Worm (Caenorhabditis elegans) whole organism, young adult: ENCODE data around the gene F45G2.9.
"Not testable (repeated sequence)": the region's sequence is repeated elsewhere in the genome, so short reads cannot be mapped to it uniquely, and the experiment has no call there.

ENCODE experiments used
- B0336.3 ChIP-seq: fragments of 200-800 bp; sonication (Bioruptor generic); IDR thresholded peaks from 2 replicates; pipeline ENCODE4 v1.3.6; 2022; ENCODE audit warnings: missing genetic modification characterization, missing compliant biosample characterization
- C06A6.2 ChIP-seq: fragments of 200-800 bp; sonication (Bioruptor generic); conservative IDR thresholded peaks from 2 replicates; pipeline ENCODE4 v1.3.6; 2022; ENCODE audit warnings: missing genetic modification characterization, missing compliant biosample characterization
- F57C9.4 ChIP-seq: sonication (generic microtip); optimal IDR thresholded peaks from 2 replicates; lab custom pipeline; 2017; ENCODE audit warnings: mild to moderate bottlenecking, missing genetic modification characterization, missing compliant biosample characterization
- K12H6.12 ChIP-seq: fragments of 200-800 bp; sonication (Bioruptor generic); optimal IDR thresholded peaks from 2 replicates; lab custom pipeline; 2018; ENCODE audit warnings: mild to moderate bottlenecking, missing genetic modification characterization, missing compliant biosample characterization
- T26A5.8 ChIP-seq: sonication (generic microtip); optimal IDR thresholded peaks from 2 replicates; lab custom pipeline; 2016; ENCODE audit warnings: missing genetic modification characterization, missing compliant biosample characterization
- Y53F4B.3 ChIP-seq: fragments of 200-800 bp; sonication (Bioruptor generic); IDR thresholded peaks from 2 replicates; pipeline ENCODE4 v1.3.6; 2022; ENCODE audit warnings: missing genetic modification reagents, missing genetic modification characterization, missing compliant biosample characterization
- Y56A3A.18 ChIP-seq: fragments of 200-800 bp; sonication (Bioruptor generic); IDR thresholded peaks from 2 replicates; pipeline ENCODE4 v1.3.6; 2022; ENCODE audit warnings: missing genetic modification reagents, missing genetic modification characterization, missing compliant biosample characterization
- Y67H2A.10 ChIP-seq: fragments of 200-800 bp; sonication (Bioruptor generic); conservative IDR thresholded peaks from 2 replicates; pipeline ENCODE4 v1.3.6; 2022; ENCODE audit warnings: missing genetic modification reagents, missing genetic modification characterization, missing compliant biosample characterization
- aptf-3 ChIP-seq: fragments of 200-800 bp; sonication (Bioruptor generic); IDR thresholded peaks from 2 replicates; pipeline ENCODE4 v1.3.6; 2022; ENCODE audit warnings: missing genetic modification characterization, missing compliant biosample characterization
- athp-1 ChIP-seq: sonication (generic microtip); optimal IDR thresholded peaks from 2 replicates; lab custom pipeline; 2017; ENCODE audit warnings: mild to moderate bottlenecking, missing genetic modification characterization, missing compliant biosample characterization
- attf-3 ChIP-seq: fragments of 200-800 bp; sonication (Bioruptor generic); conservative IDR thresholded peaks from 2 replicates; pipeline ENCODE4 v1.3.6; 2022; ENCODE audit warnings: missing genetic modification reagents, missing genetic modification characterization, missing compliant biosample characterization
- attf-5 ChIP-seq: fragments of 200-800 bp; sonication (Bioruptor generic); optimal IDR thresholded peaks from 2 replicates; lab custom pipeline; 2018; ENCODE audit warnings: mild to moderate bottlenecking, missing genetic modification characterization, missing compliant biosample characterization
- attf-6 ChIP-seq: fragments of 200-800 bp; sonication (Bioruptor generic); IDR thresholded peaks from 2 replicates; pipeline ENCODE4 v1.3.6; 2022; ENCODE audit warnings: missing genetic modification reagents, missing genetic modification characterization, missing compliant biosample characterization
- bed-1 ChIP-seq: fragments of 200-800 bp; sonication (Bioruptor generic); IDR thresholded peaks from 2 replicates; pipeline ENCODE4 v1.3.6; 2022; ENCODE audit warnings: missing genetic modification reagents, missing genetic modification characterization, missing compliant biosample characterization
- cebp-2 ChIP-seq: fragments of 200-800 bp; sonication (Bioruptor generic); IDR thresholded peaks from 2 replicates; pipeline ENCODE4 v1.3.6; 2022; ENCODE audit warnings: missing genetic modification characterization, missing compliant biosample characterization
- ceh-27 ChIP-seq: fragments of 200-800 bp; sonication (Bioruptor generic); optimal IDR thresholded peaks from 2 replicates; lab custom pipeline; 2018; ENCODE audit warnings: mild to moderate bottlenecking, missing genetic modification characterization, moderate library complexity, missing compliant biosample characterization
- ceh-58 ChIP-seq: fragments of 200-800 bp; sonication (Bioruptor generic); IDR thresholded peaks from 2 replicates; pipeline ENCODE4 v1.3.6; 2022; ENCODE audit warnings: missing genetic modification characterization, missing compliant biosample characterization
- ceh-91 ChIP-seq: fragments of 200-800 bp; sonication (Bioruptor generic); IDR thresholded peaks from 2 replicates; pipeline ENCODE4 v1.3.6; 2022; ENCODE audit warnings: missing genetic modification reagents, missing genetic modification characterization, missing compliant biosample characterization
- chd-7 ChIP-seq: sonication (generic microtip); optimal IDR thresholded peaks from 2 replicates; lab custom pipeline; 2016; ENCODE audit warnings: mild to moderate bottlenecking, missing genetic modification characterization, moderate library complexity, missing compliant biosample characterization
- efl-1 ChIP-seq: fragments of 150-350 bp; optimal IDR thresholded peaks from 2 replicates; lab custom pipeline; 2014; ENCODE audit warnings: missing biosample characterization, missing genetic modification reagents, missing genetic modification characterization
- egl-18 ChIP-seq: fragments of 200-800 bp; sonication (Bioruptor generic); IDR thresholded peaks from 2 replicates; pipeline ENCODE4 v1.3.6; 2022; ENCODE audit warnings: missing genetic modification reagents, missing genetic modification characterization, missing compliant biosample characterization
- egl-44 ChIP-seq: fragments of 200-800 bp; sonication (Bioruptor generic); IDR thresholded peaks from 2 replicates; pipeline ENCODE4 v1.3.6; 2022; ENCODE audit warnings: missing genetic modification reagents, missing genetic modification characterization, missing compliant biosample characterization
- fkh-3 ChIP-seq: sonication (generic microtip); optimal IDR thresholded peaks from 2 replicates; lab custom pipeline; 2016; ENCODE audit warnings: mild to moderate bottlenecking, missing genetic modification characterization, missing compliant biosample characterization
- hlh-12 ChIP-seq: sonication (generic microtip); optimal IDR thresholded peaks from 2 replicates; lab custom pipeline; 2016; ENCODE audit warnings: missing genetic modification characterization, missing compliant biosample characterization
- hlh-26 ChIP-seq: fragments of 200-800 bp; sonication (Bioruptor generic); conservative IDR thresholded peaks from 2 replicates; pipeline ENCODE4 v1.3.6; 2022; ENCODE audit warnings: missing genetic modification reagents, missing genetic modification characterization, missing compliant biosample characterization
- hmg-1.2 ChIP-seq: fragments of 200-800 bp; sonication (Bioruptor generic); IDR thresholded peaks from 2 replicates; pipeline ENCODE4 v1.3.6; 2022; ENCODE audit warnings: missing genetic modification reagents, missing genetic modification characterization, missing compliant biosample characterization
- hmg-20 ChIP-seq: fragments of 200-800 bp; sonication (Bioruptor generic); IDR thresholded peaks from 2 replicates; pipeline ENCODE4 v1.3.6; 2022; ENCODE audit warnings: missing genetic modification reagents, missing genetic modification characterization, missing compliant biosample characterization
- hsf-1 ChIP-seq: fragments of 200-800 bp; sonication (Bioruptor generic); IDR thresholded peaks from 2 replicates; pipeline ENCODE4 v1.3.6; 2022; ENCODE audit warnings: missing genetic modification reagents, missing genetic modification characterization, missing compliant biosample characterization
- lag-1 ChIP-seq: fragments of 200-800 bp; sonication (Bioruptor generic); IDR thresholded peaks from 2 replicates; pipeline ENCODE4 v1.3.6; 2022; ENCODE audit warnings: missing genetic modification reagents, missing genetic modification characterization, missing compliant biosample characterization
- lin-26 ChIP-seq: fragments of 200-800 bp; sonication (Bioruptor generic); IDR thresholded peaks from 2 replicates; pipeline ENCODE4 v1.3.6; 2022; ENCODE audit warnings: missing genetic modification reagents, missing genetic modification characterization, missing compliant biosample characterization
- lin-35 ChIP-seq, 3 experiments: fragments of 150-350 bp in 2 of 3; sonication (generic microtip) in 1 of 3; optimal IDR thresholded peaks; 2 replicates each; lab custom pipeline; 2014 to 2018; ENCODE audit warnings: missing biosample characterization in 3 of 3, missing genetic modification characterization in 3 of 3, missing genetic modification reagents in 3 of 3
- lin-40 ChIP-seq: sonication (generic microtip); optimal IDR thresholded peaks from 2 replicates; lab custom pipeline; 2016; ENCODE audit warnings: missing genetic modification characterization, mild to moderate bottlenecking, missing compliant biosample characterization, missing genotype, missing genetic modification reagents
- madf-3 ChIP-seq: fragments of 200-800 bp; sonication (Bioruptor generic); IDR thresholded peaks from 2 replicates; pipeline ENCODE4 v1.3.6; 2022; ENCODE audit warnings: missing genetic modification reagents, missing genetic modification characterization, missing compliant biosample characterization
- madf-6 ChIP-seq: fragments of 200-800 bp; sonication (Bioruptor generic); IDR thresholded peaks from 2 replicates; pipeline ENCODE4 v1.3.6; 2022; ENCODE audit warnings: missing genetic modification reagents, missing genetic modification characterization, missing compliant biosample characterization
- nhr-179 ChIP-seq: sonication (generic microtip); optimal IDR thresholded peaks from 2 replicates; lab custom pipeline; 2016; ENCODE audit warnings: mild to moderate bottlenecking, missing genetic modification characterization, missing compliant biosample characterization
- nhr-90 ChIP-seq: sonication (generic microtip); optimal IDR thresholded peaks from 2 replicates; lab custom pipeline; 2016; ENCODE audit warnings: missing genotype, mild to moderate bottlenecking, missing genetic modification characterization, missing compliant biosample characterization
- pha-4 ChIP-seq: fragments of 150-350 bp; sonication (generic microtip); optimal IDR thresholded peaks from 2 replicates; lab custom pipeline; 2014; ENCODE audit warnings: missing biosample characterization, missing genetic modification reagents, missing genetic modification characterization
- sea-2 ChIP-seq: fragments of 200-800 bp; sonication (Bioruptor generic); IDR thresholded peaks from 2 replicates; pipeline ENCODE4 v1.3.6; 2022; ENCODE audit warnings: missing genetic modification characterization, missing compliant biosample characterization
- somi-1 ChIP-seq: fragments of 200-800 bp; sonication (Bioruptor generic); optimal IDR thresholded peaks from 2 replicates; lab custom pipeline; 2018; ENCODE audit warnings: mild to moderate bottlenecking, missing genetic modification characterization, missing compliant biosample characterization
- sptf-2 ChIP-seq: fragments of 200-800 bp; sonication (Bioruptor generic); optimal IDR thresholded peaks from 2 replicates; lab custom pipeline; 2018; ENCODE audit warnings: mild to moderate bottlenecking, missing genetic modification characterization, missing compliant biosample characterization
- tlf-1 ChIP-seq: fragments of 200-800 bp; sonication (Bioruptor generic); optimal IDR thresholded peaks from 2 replicates; lab custom pipeline; 2018; ENCODE audit warnings: mild to moderate bottlenecking, missing genetic modification characterization, missing compliant biosample characterization
- zim-3 ChIP-seq: sonication (generic microtip); optimal IDR thresholded peaks from 2 replicates; lab custom pipeline; 2017; ENCODE audit warnings: mild to moderate bottlenecking, missing genetic modification characterization, moderate library complexity, missing compliant biosample characterization
- ztf-3 ChIP-seq: fragments of 200-800 bp; sonication (Bioruptor generic); optimal IDR thresholded peaks from 2 replicates; lab custom pipeline; 2018; ENCODE audit warnings: mild to moderate bottlenecking, missing genetic modification characterization, missing compliant biosample characterization

F45G2.9 gene

DNA sequence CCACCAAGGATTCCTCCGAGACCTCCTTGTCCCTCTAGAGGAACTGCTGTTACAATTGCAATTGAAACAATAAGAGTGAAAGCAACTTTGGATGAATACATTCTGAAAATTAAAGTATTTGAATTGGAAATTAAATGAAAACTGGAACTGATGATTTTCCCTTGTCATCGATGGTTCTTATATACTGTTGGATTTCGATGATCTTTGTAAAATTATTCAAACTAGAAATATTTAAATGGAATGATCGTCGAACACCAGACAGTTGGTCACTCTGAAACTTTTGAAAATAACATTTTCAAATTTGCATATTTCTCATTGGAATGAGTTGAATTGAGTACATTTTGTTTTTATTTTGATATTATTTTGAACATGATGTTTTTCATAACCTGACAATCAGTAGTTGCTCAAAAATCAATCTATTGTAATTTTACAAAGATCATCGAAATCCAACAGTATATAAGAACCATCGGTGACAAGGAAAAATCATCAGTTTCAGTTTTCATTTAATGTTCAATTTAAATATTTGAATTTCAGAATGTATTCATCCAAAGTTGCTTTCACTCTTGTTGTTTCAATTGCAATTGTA, 35.0 kb downstream of the F45G2.9 start, which contains the start of the genes srlf-9 and srlf-10:
Gene srlf-9, minus strand, starts transcription at position 101 of the 586 bp plus-strand sequence.
Gene srlf-10, plus strand, starts transcription at position 536 of the 586 bp plus-strand sequence.
- not testable (repeated sequence) for TF ChIP-seq hmg-20 (GFP tag; lab: Robert Waterston, UW); lin-40 (tag; lab: Kevin White, UChicago); nhr-179 (tag; lab: Kevin White, UChicago)

ce11 chrIII:13395262-13395661, 41.5 kb downstream of the F45G2.9 start, which contains the start of gene F11F1.1:
TSS of gene F11F1.1 (plus strand) at chrIII:13395562.
- TF ChIP-seq somi-1 (no peak), Y53F4B.3 (GFP tag; lab: Robert Waterston, UW) (no peak), madf-3 (no peak), tlf-1 (no peak), fkh-3 (tag; lab: Kevin White, UChicago) (no peak), attf-3 (GFP tag; lab: Robert Waterston, UW) (no peak), hlh-26 (GFP tag; lab: Robert Waterston, UW) (no peak), attf-5 (GFP tag; lab: Kevin White, UChicago) (no peak), T26A5.8 (tag; lab: Kevin White, UChicago) (no peak)

DNA sequence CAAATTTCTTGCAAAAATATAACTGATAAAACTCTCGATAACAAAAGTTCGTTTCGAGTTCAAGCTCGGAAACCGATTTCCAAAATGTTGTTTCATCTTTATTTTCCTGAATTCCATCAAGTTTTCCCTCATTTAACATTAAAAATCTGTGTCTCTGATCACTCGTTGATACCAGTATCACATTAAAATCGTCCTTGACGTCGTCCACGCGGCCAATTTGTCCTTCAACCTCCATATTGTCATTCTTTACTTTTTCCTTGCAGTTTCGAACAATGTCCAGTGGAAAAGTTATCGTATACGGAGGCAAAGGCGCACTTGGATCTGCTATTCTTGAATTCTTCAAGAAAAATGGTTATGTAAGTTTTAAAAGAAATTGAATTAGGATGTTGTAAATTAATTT, 43.1 kb downstream of the F45G2.9 start, which contains the start of gene qdpr-1:
Gene qdpr-1, plus strand, starts transcription at position 264 of the 400 bp plus-strand sequence.
- TF ChIP-seq attf-5 (GFP tag; lab: Kevin White, UChicago) = no peak
- no peak for TF ChIP-seq C06A6.2 (GFP tag; lab: Robert Waterston, UW)
- no peak for TF ChIP-seq sptf-2
- no peak for TF ChIP-seq hlh-12 (tag; lab: Kevin White, UChicago)
- TF ChIP-seq K12H6.12 (tag; lab: Kevin White, UChicago) = no peak
- no peak for TF ChIP-seq egl-44 (GFP tag; lab: Robert Waterston, UW)
- TF ChIP-seq zim-3 = no peak
- no peak for TF ChIP-seq ceh-58 (GFP tag; lab: Robert Waterston, UW)
- TF ChIP-seq Y56A3A.18 (GFP tag; lab: Robert Waterston, UW) = no peak
- TF ChIP-seq bed-1 (GFP tag; lab: Robert Waterston, UW) = no peak
- TF ChIP-seq cebp-2 (GFP tag; lab: Robert Waterston, UW) = no peak
- no peak for TF ChIP-seq egl-18
- TF ChIP-seq hsf-1 (GFP tag; lab: Robert Waterston, UW) = no peak
- no peak for TF ChIP-seq athp-1
- TF ChIP-seq Y53F4B.3 (GFP tag; lab: Robert Waterston, UW) = no peak
- no peak for TF ChIP-seq ceh-91
- TF ChIP-seq aptf-3 (GFP tag; lab: Robert Waterston, UW) = no peak
- no peak for TF ChIP-seq nhr-90 (tag; lab: Kevin White, UChicago)
- TF ChIP-seq B0336.3 (GFP tag; lab: Robert Waterston, UW) = no peak
- TF ChIP-seq lin-35 (GFP tag; optimal IDR thresholded peaks at IDR 0.05; lab: Kevin White, UChicago) = no peak
- TF ChIP-seq, all 124 proteins: peak for 0

DNA sequence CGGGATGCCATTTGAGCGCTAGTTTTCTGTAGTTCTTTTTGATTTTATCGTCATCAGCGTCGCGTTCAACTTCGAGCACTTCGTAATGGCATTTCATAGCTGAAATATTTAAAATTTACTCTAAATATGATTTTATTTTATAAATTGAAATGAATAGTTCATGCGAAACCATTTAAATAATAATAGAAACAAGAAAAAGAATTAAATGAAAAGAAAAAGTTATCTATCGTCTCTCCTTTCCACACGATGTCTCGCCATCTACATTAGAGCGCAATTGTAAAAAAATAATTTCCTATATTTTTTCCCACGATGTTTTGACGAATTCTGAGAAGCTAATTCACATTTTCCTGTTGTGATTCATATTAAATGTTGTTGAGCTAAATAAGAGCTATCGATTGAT, 43.5 kb downstream of the F45G2.9 start, which contains the start of gene dnj-17:
Gene dnj-17, minus strand, starts transcription at position 101 of the 400 bp plus-strand sequence.
- TF ChIP-seq hmg-1.2 (peak; percentile 72), lin-26 (no peak)

- TF ChIP-seq nhr-179 (tag; lab: Kevin White, UChicago) (no peak), chd-7 (no peak), ceh-27 (GFP tag; lab: Kevin White, UChicago) (no peak), ceh-91 (no peak), efl-1 (GFP tag; lab: Kevin White, UChicago) (no peak), madf-6 (GFP tag; lab: Robert Waterston, UW) (no peak), T26A5.8 (tag; lab: Kevin White, UChicago) (no peak), pha-4 (tag; lab: Kevin White, UChicago) (no peak), F57C9.4 (no peak), ztf-3 (no peak), attf-5 (GFP tag; lab: Kevin White, UChicago) (no peak), Y67H2A.10 (no peak), attf-6 (GFP tag; lab: Robert Waterston, UW) (no peak), lag-1 (no peak), sea-2 (no peak), zim-3 (no peak)
Measured at ce11 chrIII:13390789-13391188, 46.0 kb downstream of the F45G2.9 start.
